Worm (Caenorhabditis elegans) whole organism, L4/young adult: Measurements from ENCODE around the gene ceh-31.

Experiments
- W03F9.2 ChIP-seq: fragments of 150-350 bp; optimal IDR thresholded peaks from 2 replicates; lab custom pipeline; 2014; ENCODE audit warnings: missing biosample characterization, missing genetic modification characterization
- dao-5 ChIP-seq: sonication (generic microtip); optimal IDR thresholded peaks from 2 replicates; lab custom pipeline; 2016; ENCODE audit warnings: missing genotype, missing genetic modification characterization, moderate library complexity, missing compliant biosample characterization
- him-1 ChIP-seq: sonication (generic microtip); optimal IDR thresholded peaks from 2 replicates; lab custom pipeline; 2016; ENCODE audit warnings: missing genotype, missing genetic modification reagents, missing genetic modification characterization, missing compliant biosample characterization

- no peak for TF ChIP-seq W03F9.2 (tag; lab: Kevin White, UChicago)
- TF ChIP-seq dao-5 (tag; lab: Kevin White, UChicago) = no peak
- TF ChIP-seq him-1 (tag; lab: Kevin White, UChicago) = no peak
Measured at ce11 chrX:3024637-3025113, 45.5 kb downstream of the ceh-31 start, which contains the start of gene aqp-7.
